Worm (Caenorhabditis elegans): Measurements from ENCODE around the gene adt-3.

ce11 chrX:3911280-3911679 lies 20.2 kb upstream of the adt-3 start, which contains the start of gene T22B2.5:
- TF ChIP-seq dao-5 (tag; optimal IDR thresholded peaks at IDR 0.05) (no peak), W03F9.2 (tag; optimal IDR thresholded peaks at IDR 0.05) (no peak), him-1 (tag; optimal IDR thresholded peaks at IDR 0.05) (no peak)

Data from whole organism, L4/young adult.